Fruit fly (Drosophila melanogaster) whole organism, embryonic: ENCODE data around the gene Glys.

ENCODE experiments used
- Ada2b ChIP-seq: fragments of 200-800 bp; sonication (Bioruptor generic); IDR thresholded peaks from 2 replicates; pipeline ENCODE4 v1.3.6; 2022; ENCODE audit warnings: missing biosample characterization, missing genetic modification characterization
- Antp ChIP-seq: fragments of 200-800 bp; sonication (Bioruptor generic); optimal IDR thresholded peaks from 3 replicates; lab custom pipeline; 2016; ENCODE audit warnings: missing biosample characterization, missing genetic modification characterization
- Atf-2 ChIP-seq: fragments of 200-800 bp; sonication (Bioruptor generic); optimal IDR thresholded peaks from 2 replicates; lab custom pipeline; 2016; ENCODE audit warnings: missing biosample characterization, missing genetic modification characterization
- B-H1 ChIP-seq: fragments of 200-800 bp; sonication (Bioruptor generic); IDR thresholded peaks from 3 replicates; pipeline ENCODE4 v1.3.6; 2022; ENCODE audit warnings: missing biosample characterization, missing genetic modification characterization
- CG10565 ChIP-seq: fragments of 200-800 bp; sonication (Bioruptor generic); optimal IDR thresholded peaks from 3 replicates; lab custom pipeline; 2016; ENCODE audit warnings: missing biosample characterization, mild to moderate bottlenecking, missing genetic modification characterization
- CG10979 ChIP-seq: fragments of 200-800 bp; sonication (Bioruptor generic); optimal IDR thresholded peaks from 2 replicates; lab custom pipeline; 2018; ENCODE audit warnings: missing biosample characterization, mild to moderate bottlenecking, missing genetic modification characterization, moderate library complexity
- CG12744 ChIP-seq: fragments of 200-800 bp; sonication (Bioruptor generic); optimal IDR thresholded peaks from 2 replicates; lab custom pipeline; 2016; ENCODE audit warnings: missing biosample characterization, missing genetic modification characterization
- CG14441 ChIP-seq: fragments of 200-800 bp; sonication (Bioruptor generic); IDR thresholded peaks from 2 replicates; pipeline ENCODE4 v1.3.6; 2022; ENCODE audit warnings: missing biosample characterization, missing genetic modification characterization
- CG14965 ChIP-seq: fragments of 200-800 bp; sonication (Bioruptor generic); optimal IDR thresholded peaks from 2 replicates; lab custom pipeline; 2016; ENCODE audit warnings: missing biosample characterization, missing genetic modification characterization, borderline replicate concordance
- CG15073 ChIP-seq: fragments of 200-800 bp; sonication (Bioruptor generic); optimal IDR thresholded peaks from 2 replicates; lab custom pipeline; 2016; ENCODE audit warnings: missing biosample characterization, missing genetic modification characterization
- CG15601 ChIP-seq: fragments of 200-800 bp; sonication (Bioruptor generic); optimal IDR thresholded peaks from 3 replicates; lab custom pipeline; 2019; ENCODE audit warnings: missing biosample characterization, mild to moderate bottlenecking, missing genetic modification characterization, moderate library complexity
- CG17359 ChIP-seq: fragments of 200-800 bp; sonication (Bioruptor generic); optimal IDR thresholded peaks from 3 replicates; lab custom pipeline; 2018; ENCODE audit warnings: missing biosample characterization, mild to moderate bottlenecking, missing genetic modification characterization, moderate library complexity
- CG3995 ChIP-seq: fragments of 200-800 bp; sonication (Bioruptor generic); optimal IDR thresholded peaks from 3 replicates; lab custom pipeline; 2016; ENCODE audit warnings: missing biosample characterization, missing genetic modification characterization
- CG4328 ChIP-seq: fragments of 200-800 bp; sonication (Bioruptor generic); optimal IDR thresholded peaks from 3 replicates; lab custom pipeline; 2017; ENCODE audit warnings: missing biosample characterization, missing genetic modification reagents, missing genetic modification characterization
- CG4360 ChIP-seq: fragments of 200-800 bp; sonication (Bioruptor generic); IDR thresholded peaks from 2 replicates; pipeline ENCODE4 v1.3.6; 2022; ENCODE audit warnings: missing biosample characterization, missing genetic modification characterization
- CG6175 ChIP-seq: fragments of 200-800 bp; sonication (Bioruptor generic); IDR thresholded peaks from 3 replicates; pipeline ENCODE4 v1.3.6; 2022; ENCODE audit warnings: missing biosample characterization, missing genetic modification characterization
- CG8388 ChIP-seq: fragments of 200-800 bp; sonication (Bioruptor generic); optimal IDR thresholded peaks from 2 replicates; lab custom pipeline; 2019; ENCODE audit warnings: missing biosample characterization, mild to moderate bottlenecking, missing genetic modification characterization, moderate library complexity
- CG8924 ChIP-seq: fragments of 200-800 bp; optimal IDR thresholded peaks from 3 replicates; lab custom pipeline; 2019; ENCODE audit warnings: missing biosample characterization, mild to moderate bottlenecking, missing genetic modification characterization, moderate library complexity
- CG9932 ChIP-seq: fragments of 200-800 bp; sonication (Bioruptor generic); IDR thresholded peaks from 2 replicates; pipeline ENCODE4 v1.3.6; 2022; ENCODE audit warnings: missing biosample characterization, missing genetic modification characterization
- CTCF ChIP-seq: fragments of 200-800 bp; sonication (Bioruptor generic); optimal IDR thresholded peaks from 2 replicates; lab custom pipeline; 2017; ENCODE audit warnings: missing biosample characterization, mild to moderate bottlenecking, missing genetic modification characterization, moderate library complexity
- Dek ChIP-seq: fragments of 200-800 bp; sonication (Bioruptor generic); optimal IDR thresholded peaks from 3 replicates; lab custom pipeline; 2019; ENCODE audit warnings: missing biosample characterization, mild to moderate bottlenecking, missing genetic modification characterization, moderate library complexity
- Doc2 ChIP-seq: fragments of 200-800 bp; sonication (Bioruptor generic); IDR thresholded peaks from 2 replicates; pipeline ENCODE4 v1.3.6; 2022; ENCODE audit warnings: missing biosample characterization, missing genetic modification characterization
- E2f1 ChIP-seq: fragments of 200-800 bp; sonication (Bioruptor generic); IDR thresholded peaks from 2 replicates; pipeline ENCODE4 v1.3.6; 2022; ENCODE audit warnings: missing biosample characterization, missing genetic modification characterization
- Fer3 ChIP-seq: fragments of 200-800 bp; sonication (Bioruptor generic); optimal IDR thresholded peaks from 2 replicates; lab custom pipeline; 2018; ENCODE audit warnings: missing biosample characterization, mild to moderate bottlenecking, missing genetic modification characterization, moderate library complexity
- Gsc ChIP-seq: fragments of 200-800 bp; sonication (Bioruptor generic); IDR thresholded peaks from 2 replicates; pipeline ENCODE4 v1.3.6; 2022; ENCODE audit warnings: missing biosample characterization, missing genetic modification characterization
- H2.0 ChIP-seq: fragments of 200-800 bp; sonication (Bioruptor generic); IDR thresholded peaks from 2 replicates; pipeline ENCODE4 v1.3.6; 2022; ENCODE audit warnings: missing biosample characterization, missing genetic modification characterization
- Lhr ChIP-seq: fragments of 200-800 bp; sonication (Bioruptor generic); optimal IDR thresholded peaks from 3 replicates; lab custom pipeline; 2017; ENCODE audit warnings: mild to moderate bottlenecking, missing biosample characterization, missing genetic modification reagents, missing genetic modification characterization
- NfI ChIP-seq: fragments of 200-800 bp; sonication (Bioruptor generic); optimal IDR thresholded peaks from 3 replicates; lab custom pipeline; 2018; ENCODE audit warnings: missing biosample characterization, mild to moderate bottlenecking, missing genetic modification characterization, moderate library complexity
- Ptx1 ChIP-seq: fragments of 200-800 bp; sonication (Bioruptor generic); IDR thresholded peaks from 2 replicates; pipeline ENCODE4 v1.3.6; 2022; ENCODE audit warnings: missing biosample characterization, missing genetic modification characterization
- Rfx ChIP-seq: fragments of 200-800 bp; sonication (Bioruptor generic); IDR thresholded peaks from 2 replicates; pipeline ENCODE4 v1.3.6; 2022; ENCODE audit warnings: missing biosample characterization, missing genetic modification characterization
- Rx ChIP-seq: fragments of 200-800 bp; sonication (Bioruptor generic); IDR thresholded peaks from 2 replicates; pipeline ENCODE4 v1.3.6; 2022; ENCODE audit warnings: missing biosample characterization, missing genetic modification characterization
- chn ChIP-seq: fragments of 200-800 bp; sonication (Bioruptor generic); optimal IDR thresholded peaks from 2 replicates; lab custom pipeline; 2016; ENCODE audit warnings: missing biosample characterization, missing genetic modification characterization
- corto ChIP-seq: fragments of 200-800 bp; sonication (Bioruptor generic); optimal IDR thresholded peaks from 2 replicates; lab custom pipeline; 2016; ENCODE audit warnings: missing biosample characterization, mild to moderate bottlenecking, missing genetic modification characterization, moderate library complexity
- crc ChIP-seq: fragments of 200-800 bp; sonication (Bioruptor generic); optimal IDR thresholded peaks from 2 replicates; lab custom pipeline; 2016; ENCODE audit warnings: missing biosample characterization, missing genetic modification characterization
- cwo ChIP-seq: fragments of 200-800 bp; sonication (Bioruptor generic); optimal IDR thresholded peaks from 3 replicates; lab custom pipeline; 2017; ENCODE audit warnings: missing biosample characterization, missing genetic modification characterization, mild to moderate bottlenecking, moderate library complexity, missing genetic modification reagents
- dmrt99B ChIP-seq: fragments of 200-800 bp; sonication (Bioruptor generic); optimal IDR thresholded peaks from 2 replicates; lab custom pipeline; 2018; ENCODE audit warnings: missing biosample characterization, mild to moderate bottlenecking, missing genetic modification characterization, moderate library complexity
- dysf ChIP-seq: fragments of 200-800 bp; sonication (Bioruptor generic); IDR thresholded peaks from 3 replicates; pipeline ENCODE4 v1.3.6; 2022; ENCODE audit warnings: missing biosample characterization, missing genetic modification characterization
- esg ChIP-seq: fragments of 200-800 bp; sonication (Bioruptor generic); conservative IDR thresholded peaks from 2 replicates; pipeline ENCODE4 v1.3.6; 2022; ENCODE audit warnings: missing biosample characterization, missing genetic modification characterization
- fu2 ChIP-seq: fragments of 200-800 bp; sonication (Bioruptor generic); optimal IDR thresholded peaks from 2 replicates; lab custom pipeline; 2016; ENCODE audit warnings: missing biosample characterization, missing genetic modification characterization
- gcm ChIP-seq: fragments of 200-800 bp; sonication (Bioruptor generic); optimal IDR thresholded peaks from 2 replicates; lab custom pipeline; 2019; ENCODE audit warnings: missing biosample characterization, mild to moderate bottlenecking, missing genetic modification characterization, moderate library complexity
- gfzf ChIP-seq: fragments of 200-800 bp; sonication (Bioruptor generic); optimal IDR thresholded peaks from 2 replicates; lab custom pipeline; 2016; ENCODE audit warnings: missing biosample characterization, mild to moderate bottlenecking, missing genetic modification characterization, moderate library complexity
- hkb ChIP-seq, 2 experiments: fragments of 200-800 bp in 1 of 2; fragments of >200 bp in 1 of 2; sonication (Bioruptor generic) in 1 of 2; IDR thresholded peaks in 1 of 2; optimal IDR thresholded peaks in 1 of 2; 2 replicates each; pipeline versions ENCODE4 v1.3.6 to Lab custom; 2017 to 2022; ENCODE audit warnings: missing biosample characterization in 1 of 2, missing genetic modification characterization in 1 of 2
- mld ChIP-seq: fragments of 200-800 bp; sonication (Bioruptor generic); IDR thresholded peaks from 3 replicates; pipeline ENCODE4 v1.3.6; 2022; ENCODE audit warnings: missing biosample characterization, missing genetic modification characterization; ENCODE audit not compliant: partially characterized antibody
- nau ChIP-seq: fragments of 200-800 bp; sonication (Bioruptor generic); optimal IDR thresholded peaks from 3 replicates; lab custom pipeline; 2017; ENCODE audit warnings: missing biosample characterization, mild to moderate bottlenecking, missing genetic modification characterization, missing genetic modification reagents
- p53 ChIP-seq: fragments of 200-800 bp; sonication (Bioruptor generic); optimal IDR thresholded peaks from 2 replicates; lab custom pipeline; 2016; ENCODE audit warnings: missing biosample characterization, missing genetic modification characterization
- pb ChIP-seq: fragments of 200-800 bp; sonication (Bioruptor generic); optimal IDR thresholded peaks from 3 replicates; lab custom pipeline; 2016; ENCODE audit warnings: missing biosample characterization, missing genetic modification characterization
- pzg ChIP-seq: fragments of 200-800 bp; sonication (Bioruptor generic); optimal IDR thresholded peaks from 3 replicates; lab custom pipeline; 2018; ENCODE audit warnings: missing biosample characterization, mild to moderate bottlenecking, missing genetic modification characterization, moderate library complexity
- sisA ChIP-seq: fragments of 200-800 bp; sonication (Bioruptor generic); IDR thresholded peaks from 2 replicates; pipeline ENCODE4 v1.3.6; 2022; ENCODE audit warnings: missing biosample characterization, missing genetic modification characterization
- sr ChIP-seq: fragments of 200-800 bp; sonication (Bioruptor generic); IDR thresholded peaks from 3 replicates; pipeline ENCODE4 v1.3.6; 2022; ENCODE audit warnings: missing biosample characterization, missing genetic modification characterization
- stc ChIP-seq: fragments of 200-800 bp; sonication (Bioruptor generic); IDR thresholded peaks from 2 replicates; pipeline ENCODE4 v1.3.6; 2022; ENCODE audit warnings: missing biosample characterization, missing genetic modification characterization
- trh ChIP-seq: fragments of 200-800 bp; sonication (Bioruptor generic); optimal IDR thresholded peaks from 2 replicates; lab custom pipeline; 2016; ENCODE audit warnings: missing biosample characterization, missing genetic modification characterization
- usp ChIP-seq: fragments of >200 bp; optimal IDR thresholded peaks from 2 replicates; lab custom pipeline; 2017; ENCODE audit warnings: missing biosample characterization, missing genetic modification characterization

Glys gene

dm6 chr3R:15117765-15118164 is 29.6 kb downstream of the Glys start (continued):
- TF ChIP-seq CG4328 (no peak), gcm (peak; percentile 21), CG8388 (GFP tag; lab: Kevin White, UChicago) (peak; percentile 38), CG4360 (GFP tag; lab: Robert Waterston, UW) (no peak), CG6175 (GFP tag; lab: Robert Waterston, UW) (no peak), CG14441 (GFP tag; lab: Robert Waterston, UW) (peak; percentile 51), pb (GFP tag; lab: Kevin White, UChicago) (no peak), E2f1 (GFP tag; lab: Robert Waterston, UW) (no peak), CG3995 (GFP tag; lab: Kevin White, UChicago) (no peak), gfzf (GFP tag; lab: Kevin White, UChicago) (no peak), CG12744 (GFP tag; lab: Kevin White, UChicago) (no peak), Ptx1 (peak; percentile 60), pzg (no peak), Doc2 (GFP tag; lab: Robert Waterston, UW) (no peak), CG10565 (GFP tag; lab: Kevin White, UChicago) (no peak), Rx (GFP tag; lab: Robert Waterston, UW) (0 out of 2 replicates have a peak, but pooled peaks have one; percentile 33), dysf (GFP tag; lab: Robert Waterston, UW) (peak; percentile 52; the same call in 2 of the 3 replicates), mld (no peak), corto (GFP tag; lab: Kevin White, UChicago) (no peak), usp (GFP tag; lab: Kevin White, UChicago) (no peak), chn (GFP tag; lab: Kevin White, UChicago) (no peak), Rfx (peak; percentile 54), crc (GFP tag; lab: Kevin White, UChicago) (no peak), NfI (GFP tag; lab: Kevin White, UChicago) (peak; percentile 10), sisA (no peak), CG17359 (tag; lab: Kevin White, UChicago) (peak; percentile 69), Lhr (no peak), Fer3 (tag; lab: Kevin White, UChicago) (peak; percentile 22), B-H1 (no peak), CTCF (no peak), fu2 (GFP tag; lab: Kevin White, UChicago) (no peak), CG15601 (no peak), CG9932 (GFP tag; lab: Robert Waterston, UW) (no peak), CG8924 (tag; lab: Kevin White, UChicago) (peak; percentile 27), sr (GFP tag; lab: Robert Waterston, UW) (no peak), Dek (peak; percentile 40), p53 (GFP tag; lab: Kevin White, UChicago) (no peak), H2.0 (GFP tag; lab: Robert Waterston, UW) (no peak), Atf-2 (GFP tag; lab: Kevin White, UChicago) (no peak), Ada2b (GFP tag; lab: Robert Waterston, UW) (peak; percentile 23; the same call in 1 of the 2 replicates), trh (no peak), hkb (optimal IDR thresholded peaks at IDR 0.05; lab: Kevin White, UChicago) (no peak), hkb (GFP tag; IDR thresholded peaks at IDR 0.05; lab: Robert Waterston, UW) (peak; percentile 42; the same call in 1 of the 2 replicates), CG14965 (GFP tag; lab: Kevin White, UChicago) (no peak), CG15073 (no peak), esg (GFP tag; lab: Robert Waterston, UW) (no peak), nau (GFP tag; lab: Kevin White, UChicago) (peak; percentile 39), Antp (GFP tag; lab: Kevin White, UChicago) (no peak), dmrt99B (tag; lab: Kevin White, UChicago) (peak; percentile 74), Gsc (GFP tag; lab: Robert Waterston, UW) (no peak), stc (GFP tag; lab: Robert Waterston, UW) (peak; percentile 65; the same call in 1 of the 2 replicates), CG10979 (tag; lab: Kevin White, UChicago) (peak; percentile 33), cwo (peak; percentile 90)
